Worm (Caenorhabditis elegans): ENCODE measurements around the gene T04A8.8.

- TF ChIP-seq nhr-77 (tag; optimal IDR thresholded peaks at IDR 0.05) (no peak), snpc-4 (tag; optimal IDR thresholded peaks at IDR 0.05) (no peak), pha-4 (tag; optimal IDR thresholded peaks at IDR 0.05) (no peak), ama-1 (optimal IDR thresholded peaks at IDR 0.05) (no peak), nfya-1 (tag; optimal IDR thresholded peaks at IDR 0.05; ENCODE audit: insufficient read depth) (no peak)
Observed at ce11 chrIII:4705207-4705606, 11.4 kb downstream of the T04A8.8 start, which contains the start of gene pgap-2.
